Comparison of ENCODE assay signal across 3 fruit fly cellular contexts in the genomic region with DNA sequence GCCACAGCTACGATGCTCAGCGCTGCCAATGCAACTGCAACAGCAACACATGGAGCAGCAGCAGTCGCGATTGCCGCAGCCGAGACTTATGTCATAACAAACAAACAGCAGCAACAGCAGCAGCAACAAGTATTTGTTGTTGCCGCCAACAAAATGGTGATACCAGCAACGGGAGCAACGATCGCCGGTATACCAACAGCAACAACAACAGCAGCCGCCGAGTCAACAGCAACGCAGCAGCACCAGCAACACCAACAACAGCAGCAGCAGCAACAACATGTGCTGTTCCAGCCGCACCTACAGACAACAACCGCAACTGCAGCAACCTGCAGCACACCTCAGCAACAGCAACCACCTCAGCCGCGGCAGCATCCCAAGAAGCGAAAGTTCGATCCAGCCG.
TF ChIP-seq lines count a peak whose summit lies in the region.

No protein-coding gene starts in this region.

- TF ChIP-seq CTCF in whole organism, embryonic (GFP tag; optimal IDR thresholded peaks at IDR 0.05; lab: Kevin White, UChicago), result no peak

TF ChIP-seq in whole organism, embryonic, 481 proteins besides CTCF, POLR2A, EP300 and RAD21:
- peak; percentile 79 for TF ChIP-seq CG5180 (GFP tag; optimal IDR thresholded peaks at IDR 0.05; lab: Kevin White, UChicago)
- no peak for TF ChIP-seq amos (GFP tag; IDR thresholded peaks at IDR 0.05; lab: Robert Waterston, UW; ENCODE audit: partially characterized antibody)
- TF ChIP-seq CG15514 (GFP tag; optimal IDR thresholded peaks at IDR 0.05; lab: Kevin White, UChicago), result no peak
- TF ChIP-seq CG31441 (GFP tag; IDR thresholded peaks at IDR 0.05; lab: Robert Waterston, UW), result no peak
- no peak for TF ChIP-seq CG8089 (GFP tag; optimal IDR thresholded peaks at IDR 0.05; lab: Kevin White, UChicago)
- no peak for TF ChIP-seq HmgZ (tag; optimal IDR thresholded peaks at IDR 0.05; lab: Kevin White, UChicago)
- TF ChIP-seq twi (tag; optimal IDR thresholded peaks at IDR 0.05; lab: Kevin White, UChicago), result peak; percentile 31
- TF ChIP-seq Dfd (GFP tag; optimal IDR thresholded peaks at IDR 0.05; lab: Kevin White, UChicago), result peak in 1 of 2 experiments; percentile 81
- TF ChIP-seq sens (GFP tag; lab: Kevin White, UChicago), result no peak
- 0 out of 2 replicates have a peak, but pooled peaks have one; percentile 41 for TF ChIP-seq CG4360 (GFP tag; IDR thresholded peaks at IDR 0.05; lab: Robert Waterston, UW)
- TF ChIP-seq ranshi (GFP tag; IDR thresholded peaks at IDR 0.05; lab: Robert Waterston, UW), result no peak

TF ChIP-seq in whole organism, prepupa, 60 proteins besides CTCF, POLR2A, EP300 and RAD21:
- TF ChIP-seq CG3919 (GFP tag; optimal IDR thresholded peaks at IDR 0.05; lab: Kevin White, UChicago), result peak; percentile 41
- TF ChIP-seq cyc (GFP tag; optimal IDR thresholded peaks at IDR 0.05; lab: Kevin White, UChicago), result no peak

TF ChIP-seq in whole organism, pupa, 21 proteins besides CTCF, POLR2A, EP300 and RAD21:
- TF ChIP-seq CG13204 (GFP tag; optimal IDR thresholded peaks at IDR 0.05; lab: Kevin White, UChicago) (no peak), EcR (GFP tag; optimal IDR thresholded peaks at IDR 0.05; lab: Kevin White, UChicago) (peak; percentile 57)
